Fruit fly (Drosophila melanogaster) whole organism, wandering third instar larva: ENCODE measurements around the gene CG14780.

Experiments
- Abd-B ChIP-seq: fragments of >200 bp; optimal IDR thresholded peaks from 2 replicates; lab custom pipeline; 2017; ENCODE audit warnings: missing biosample characterization, missing genetic modification characterization
- CG32264 ChIP-seq: fragments of 200-800 bp; sonication (Bioruptor generic); optimal IDR thresholded peaks from 2 replicates; lab custom pipeline; 2016; ENCODE audit warnings: missing biosample characterization, missing genetic modification characterization
- CG9705 ChIP-seq: fragments of 200-800 bp; sonication (Bioruptor generic); optimal IDR thresholded peaks from 2 replicates; lab custom pipeline; 2018; ENCODE audit warnings: missing biosample characterization, mild to moderate bottlenecking, missing genetic modification characterization
- CrebA ChIP-seq: fragments of 200-800 bp; sonication (Bioruptor generic); optimal IDR thresholded peaks from 2 replicates; lab custom pipeline; 2016; ENCODE audit warnings: missing biosample characterization, mild to moderate bottlenecking, missing genetic modification characterization, borderline replicate concordance
- Dfd ChIP-seq: fragments of >200 bp; optimal IDR thresholded peaks from 2 replicates; lab custom pipeline; 2017; ENCODE audit warnings: missing biosample characterization, missing genetic modification characterization
- Dif ChIP-seq: fragments of 200-275, 200-300 bp; sonication (Bioruptor generic); optimal IDR thresholded peaks from 2 replicates; lab custom pipeline; 2018; ENCODE audit warnings: missing biosample characterization, missing genetic modification characterization; ENCODE audit not compliant: partially characterized antibody
- GATAd ChIP-seq: sonication (Bioruptor generic); optimal IDR thresholded peaks from 2 replicates; lab custom pipeline; 2016; ENCODE audit warnings: missing biosample characterization, missing genetic modification characterization
- HLH106 ChIP-seq: fragments of 200-800 bp; optimal IDR thresholded peaks from 3 replicates; lab custom pipeline; 2019; ENCODE audit warnings: missing biosample characterization, mild to moderate bottlenecking, missing genetic modification characterization, moderate library complexity
- Hnf4 ChIP-seq: fragments of 200-800 bp; sonication (Bioruptor generic); optimal IDR thresholded peaks from 2 replicates; lab custom pipeline; 2016; ENCODE audit warnings: missing biosample characterization, mild to moderate bottlenecking, missing genetic modification characterization
- Hr78 ChIP-seq: fragments of >200 bp; optimal IDR thresholded peaks from 2 replicates; lab custom pipeline; 2017; ENCODE audit warnings: missing biosample characterization, missing genetic modification characterization
- Hr83 ChIP-seq: fragments of 200-300 bp; sonication (Bioruptor generic); optimal IDR thresholded peaks from 2 replicates; lab custom pipeline; 2016; ENCODE audit warnings: missing biosample characterization, mild to moderate bottlenecking, missing genetic modification characterization, moderate library complexity; ENCODE audit not compliant: poor library complexity, severe bottlenecking
- Mio ChIP-seq: sonication (Bioruptor generic); optimal IDR thresholded peaks from 2 replicates; lab custom pipeline; 2016; ENCODE audit warnings: missing biosample characterization, missing genetic modification characterization
- Myc ChIP-seq: fragments of >200 bp; optimal IDR thresholded peaks from 2 replicates; lab custom pipeline; 2017
- N ChIP-seq: fragments of >200 bp; optimal IDR thresholded peaks from 2 replicates; lab custom pipeline; 2018; ENCODE audit warnings: missing biosample characterization, missing external identifiers, missing genetic modification characterization
- OdsH ChIP-seq: fragments of 200-800 bp; sonication (Bioruptor generic); optimal IDR thresholded peaks from 2 replicates; lab custom pipeline; 2016; ENCODE audit warnings: missing biosample characterization, mild to moderate bottlenecking, missing genetic modification characterization
- Rel ChIP-seq, 2 experiments: fragments of 200-800 bp; sonication (Bioruptor generic) in 1 of 2; optimal IDR thresholded peaks; 2 replicates in 1 of 2; 3 replicates in 1 of 2; lab custom pipeline; 2016 to 2019; ENCODE audit warnings: mild to moderate bottlenecking in 2 of 2, missing biosample characterization in 2 of 2, missing genetic modification characterization in 2 of 2, moderate library complexity in 1 of 2
- Sp1 ChIP-seq: fragments of 200-800 bp; sonication (Bioruptor generic); optimal IDR thresholded peaks from 3 replicates; lab custom pipeline; 2019; ENCODE audit warnings: missing biosample characterization, mild to moderate bottlenecking, missing genetic modification characterization, moderate library complexity
- Vsx2 ChIP-seq: fragments of 200-300, 225-300 bp; sonication (Bioruptor generic); optimal IDR thresholded peaks from 2 replicates; lab custom pipeline; 2018; ENCODE audit warnings: missing biosample characterization, missing genetic modification characterization; ENCODE audit not compliant: partially characterized antibody
- br ChIP-seq: fragments of 200-800 bp; sonication (Bioruptor generic); optimal IDR thresholded peaks from 2 replicates; lab custom pipeline; 2016; ENCODE audit warnings: missing biosample characterization, missing genetic modification characterization
- brk ChIP-seq: fragments of 200-800 bp; sonication (Bioruptor generic); optimal IDR thresholded peaks from 2 replicates; lab custom pipeline; 2016; ENCODE audit warnings: missing biosample characterization, mild to moderate bottlenecking, missing genetic modification characterization
- dmrt93B ChIP-seq: fragments of 200-800 bp; sonication (Bioruptor generic); optimal IDR thresholded peaks from 2 replicates; lab custom pipeline; 2018; ENCODE audit warnings: missing biosample characterization, mild to moderate bottlenecking, missing genetic modification characterization
- dsf ChIP-seq: sonication (Bioruptor generic); optimal IDR thresholded peaks from 2 replicates; lab custom pipeline; 2016; ENCODE audit warnings: missing biosample characterization, missing genetic modification characterization, borderline replicate concordance
- ey ChIP-seq: fragments of 200-800 bp; sonication (Bioruptor generic); optimal IDR thresholded peaks from 2 replicates; lab custom pipeline; 2016; ENCODE audit warnings: missing biosample characterization, missing genetic modification characterization
- foxo ChIP-seq, 2 experiments: fragments of 200-800 bp; sonication (Bioruptor generic); optimal IDR thresholded peaks; 2 replicates in 1 of 2; 3 replicates in 1 of 2; lab custom pipeline; 2016 to 2017; ENCODE audit warnings: missing biosample characterization in 2 of 2, missing genetic modification characterization in 2 of 2
- fru ChIP-seq: fragments of 200-800 bp; sonication (Bioruptor generic); optimal IDR thresholded peaks from 3 replicates; lab custom pipeline; 2016; ENCODE audit warnings: missing biosample characterization, mild to moderate bottlenecking, missing genetic modification characterization
- h ChIP-seq: fragments of 200-800 bp; sonication (Bioruptor generic); optimal IDR thresholded peaks from 3 replicates; lab custom pipeline; 2016; ENCODE audit warnings: missing biosample characterization, mild to moderate bottlenecking, missing genetic modification characterization
- jim ChIP-seq: fragments of 175-275, 200-325 bp; sonication (Bioruptor generic); optimal IDR thresholded peaks from 2 replicates; lab custom pipeline; 2016; ENCODE audit warnings: missing biosample characterization, mild to moderate bottlenecking, missing genetic modification characterization
- lola ChIP-seq: fragments of >200 bp; optimal IDR thresholded peaks from 2 replicates; lab custom pipeline; 2017; ENCODE audit warnings: missing biosample characterization, missing genetic modification characterization
- pan ChIP-seq: fragments of >200 bp; optimal IDR thresholded peaks from 2 replicates; lab custom pipeline; 2017
- psq ChIP-seq: fragments of 200-800 bp; sonication (Bioruptor generic); optimal IDR thresholded peaks from 3 replicates; lab custom pipeline; 2017; ENCODE audit warnings: missing biosample characterization, mild to moderate bottlenecking, missing genetic modification characterization, moderate library complexity
- rgr ChIP-seq: fragments of 200-800 bp; sonication (Bioruptor generic); optimal IDR thresholded peaks from 3 replicates; lab custom pipeline; 2016; ENCODE audit warnings: missing biosample characterization, mild to moderate bottlenecking, missing genetic modification characterization
- sv ChIP-seq: fragments of 200-800 bp; sonication (Bioruptor generic); optimal IDR thresholded peaks from 3 replicates; lab custom pipeline; 2016; ENCODE audit warnings: missing biosample characterization, missing genetic modification characterization
- usp ChIP-seq: fragments of >200 bp; optimal IDR thresholded peaks from 2 replicates; lab custom pipeline; 2017; ENCODE audit warnings: missing biosample characterization, missing genetic modification characterization
- woc ChIP-seq: sonication (Bioruptor generic); optimal IDR thresholded peaks from 2 replicates; lab custom pipeline; 2016; ENCODE audit warnings: missing biosample characterization, mild to moderate bottlenecking, missing genetic modification characterization

Gene CG14780

DNA sequence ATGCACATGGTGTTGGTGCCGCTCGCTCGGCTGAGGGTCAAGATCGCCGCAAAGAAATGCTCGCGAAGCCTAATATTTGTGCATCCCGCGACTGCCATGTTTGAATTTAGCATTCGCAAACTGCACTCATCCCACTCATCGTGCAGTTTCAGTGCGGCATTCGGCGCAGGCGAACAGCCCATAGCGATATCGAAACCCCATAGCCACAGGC is 5.0 kb upstream of the CG14780 start, which contains the start of gene CG14778:
Gene CG14778, plus strand, starts transcription at position 112 of the 211 bp plus-strand sequence.
- TF ChIP-seq Dif (GFP tag; lab: Kevin White, UChicago) (no peak), pan (no peak), CrebA (GFP tag; lab: Kevin White, UChicago) (no peak), Dfd (GFP tag; lab: Kevin White, UChicago) (no peak), Abd-B (GFP tag; lab: Kevin White, UChicago) (no peak), sv (GFP tag; lab: Kevin White, UChicago) (no peak), Hnf4 (GFP tag; lab: Kevin White, UChicago) (no peak), br (GFP tag; lab: Kevin White, UChicago) (no peak), dmrt93B (GFP tag; lab: Kevin White, UChicago) (no peak), Myc (lab: Kevin White, UChicago) (no peak), brk (GFP tag; lab: Kevin White, UChicago) (no peak), CG9705 (GFP tag; lab: Kevin White, UChicago) (no peak), HLH106 (tag; lab: Kevin White, UChicago) (no peak)

DNA sequence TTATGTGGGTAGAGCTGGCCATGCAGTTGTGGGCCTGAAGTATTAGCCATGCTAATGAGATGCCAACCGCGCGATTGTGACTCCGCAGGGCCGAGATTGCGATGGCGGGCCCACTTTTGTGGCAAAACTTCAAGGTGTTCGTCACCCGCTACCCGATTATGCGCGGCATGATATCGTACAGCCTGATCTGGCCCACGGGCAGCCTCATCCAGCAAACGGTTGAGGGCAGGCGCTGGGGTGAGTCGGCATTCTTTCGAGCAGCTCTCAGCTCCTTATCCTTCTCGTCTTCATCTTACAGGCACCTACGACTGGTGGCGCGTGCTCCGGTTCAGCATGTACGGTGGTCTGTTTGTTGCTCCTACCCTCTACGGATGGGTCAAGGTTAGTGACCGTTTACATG is 2.6 kb upstream of the CG14780 start, which contains the start of gene CG32808:
Gene CG32808, minus strand, starts transcription at position 101 of the 400 bp plus-strand sequence.
- TF ChIP-seq CG9705 (GFP tag; lab: Kevin White, UChicago) (no peak), brk (GFP tag; lab: Kevin White, UChicago) (no peak), Sp1 (no peak), Vsx2 (GFP tag; lab: Kevin White, UChicago) (no peak), lola (GFP tag; lab: Kevin White, UChicago) (no peak), Hr78 (GFP tag; lab: Kevin White, UChicago) (no peak), foxo (GFP tag; optimal IDR thresholded peaks at IDR 0.05; lab: Kevin White, UChicago) (no peak), Dif (GFP tag; lab: Kevin White, UChicago) (no peak), pan (no peak), Abd-B (GFP tag; lab: Kevin White, UChicago) (no peak), br (GFP tag; lab: Kevin White, UChicago) (no peak), h (GFP tag; lab: Kevin White, UChicago) (no peak), Myc (lab: Kevin White, UChicago) (no peak), Hr83 (GFP tag; lab: Kevin White, UChicago) (no peak), CG32264 (no peak), psq (GFP tag; lab: Kevin White, UChicago) (no peak)

DNA sequence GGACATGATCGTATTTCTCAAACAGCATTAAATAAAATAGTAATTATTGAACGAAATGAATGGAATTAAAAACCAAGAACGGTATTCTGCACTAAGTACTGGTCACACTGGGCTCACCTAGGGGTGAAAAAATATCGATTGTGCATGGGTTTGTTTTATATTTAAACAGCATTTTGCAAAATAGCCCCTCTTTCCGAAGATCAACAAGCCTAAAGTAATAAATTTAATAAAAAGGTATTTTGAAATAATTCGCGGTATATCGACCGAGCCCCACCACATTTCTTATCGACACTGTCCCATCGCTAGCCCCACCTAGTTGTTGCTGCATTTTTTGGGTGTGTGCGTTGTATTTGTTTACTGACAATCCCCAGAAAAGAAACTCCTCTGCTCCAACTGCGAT is 1.8 kb upstream of the CG14780 start, which contains the start of gene pck:
Gene pck, plus strand, starts transcription at position 105 of the 400 bp plus-strand sequence.
- TF ChIP-seq jim (GFP tag; lab: Kevin White, UChicago) (no peak), sv (GFP tag; lab: Kevin White, UChicago) (peak; percentile 71), psq (GFP tag; lab: Kevin White, UChicago) (peak; percentile 58), dsf (GFP tag; lab: Kevin White, UChicago) (no peak), OdsH (GFP tag; lab: Kevin White, UChicago) (peak; percentile 75), br (GFP tag; lab: Kevin White, UChicago) (peak; percentile 79), usp (GFP tag; lab: Kevin White, UChicago) (no peak), GATAd (GFP tag; lab: Kevin White, UChicago) (peak; percentile 39), Hr78 (GFP tag; lab: Kevin White, UChicago) (no peak), lola (GFP tag; lab: Kevin White, UChicago) (no peak), N (GFP tag; lab: Kevin White, UChicago) (no peak), h (GFP tag; lab: Kevin White, UChicago) (peak; percentile 84), Sp1 (peak; percentile 51), HLH106 (tag; lab: Kevin White, UChicago) (peak; percentile 49), pan (no peak), ey (peak; percentile 74), foxo (GFP tag; optimal IDR thresholded peaks at IDR 0.05; lab: Kevin White, UChicago) (peak in 1 of 2 experiments; percentile 83), Rel (GFP tag; optimal IDR thresholded peaks at IDR 0.05; lab: Kevin White, UChicago) (no peak), Rel (tag; optimal IDR thresholded peaks at IDR 0.05; lab: Kevin White, UChicago) (peak; percentile 19), rgr (GFP tag; lab: Kevin White, UChicago) (peak; percentile 82), CG9705 (GFP tag; lab: Kevin White, UChicago) (no peak), fru (GFP tag; lab: Kevin White, UChicago) (peak; percentile 75), Hr83 (GFP tag; lab: Kevin White, UChicago) (peak; percentile 11)

DNA sequence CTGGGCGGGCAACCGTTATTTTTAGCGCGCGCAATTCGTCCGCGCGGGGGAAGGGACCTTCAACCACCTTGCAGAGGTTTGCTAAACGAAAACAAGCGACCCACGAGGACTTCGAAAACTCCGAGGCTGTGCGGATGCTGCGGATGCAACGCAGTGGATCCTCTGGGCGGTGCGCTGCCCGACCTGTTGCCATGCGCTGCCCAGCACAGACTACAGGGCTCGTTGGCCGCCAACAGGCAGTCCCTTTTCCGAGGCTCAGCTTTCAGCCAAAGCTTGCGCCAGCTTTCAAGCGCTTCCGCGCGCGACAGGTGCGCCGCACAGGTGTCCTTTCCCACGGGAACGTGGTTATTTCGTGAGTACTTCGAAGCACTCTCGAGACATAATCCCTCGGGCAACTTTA is 4.1 kb downstream of the CG14780 start:
- TF ChIP-seq woc (GFP tag; lab: Kevin White, UChicago) (no peak), h (GFP tag; lab: Kevin White, UChicago) (no peak), ey (no peak), GATAd (GFP tag; lab: Kevin White, UChicago) (no peak), Dfd (GFP tag; lab: Kevin White, UChicago) (no peak), Vsx2 (GFP tag; lab: Kevin White, UChicago) (no peak), Mio (GFP tag; lab: Kevin White, UChicago) (no peak), pan (no peak)
- TF ChIP-seq, all 38 proteins: peak for 0
